Worm (Caenorhabditis elegans) whole organism, L4 larva: ENCODE results near the gene C18A3.10.
A peak's percentile ranks its signal among the peaks of the same experiment; 100 is the strongest.

Experiments used
- R02D3.7 ChIP-seq: fragments of 150-350 bp; sonication (generic microtip); optimal IDR thresholded peaks from 3 replicates; lab custom pipeline; 2014; ENCODE audit warnings: missing biosample characterization, missing genetic modification characterization
- ZK546.5 ChIP-seq, 2 experiments: sonication (generic microtip); optimal IDR thresholded peaks; 2 replicates each; lab custom pipeline; 2017; ENCODE audit warnings: missing biosample characterization in 2 of 2, missing genetic modification characterization in 2 of 2
- attf-4 ChIP-seq: sonication (generic microtip); optimal IDR thresholded peaks from 3 replicates; lab custom pipeline; 2017; ENCODE audit warnings: missing biosample characterization, missing genetic modification characterization
- ceh-28 ChIP-seq: fragments of 150-350 bp; optimal IDR thresholded peaks from 2 replicates; lab custom pipeline; 2014; ENCODE audit warnings: missing biosample characterization, missing genetic modification reagents, missing genetic modification characterization
- ceh-62 ChIP-seq: sonication (generic microtip); optimal IDR thresholded peaks from 2 replicates; lab custom pipeline; 2017; ENCODE audit warnings: missing biosample characterization, missing genetic modification characterization
- hlh-30 ChIP-seq: sonication (generic microtip); optimal IDR thresholded peaks from 2 replicates; lab custom pipeline; 2017; ENCODE audit warnings: antibody characterized with exemption, mild to moderate bottlenecking, missing genetic modification characterization, missing compliant biosample characterization; ENCODE audit not compliant: insufficient read depth
- nhr-42 ChIP-seq: fragments of 200-800 bp; sonication (Bioruptor generic); IDR thresholded peaks from 2 replicates; pipeline ENCODE4 v1.3.6; 2022; ENCODE audit warnings: missing genetic modification characterization, missing compliant biosample characterization
- nhr-76 ChIP-seq: fragments of 150-350 bp; optimal IDR thresholded peaks from 2 replicates; lab custom pipeline; 2014; ENCODE audit warnings: missing biosample characterization, missing genetic modification characterization
- pqm-1 ChIP-seq: sonication (generic microtip); optimal IDR thresholded peaks from 2 replicates; lab custom pipeline; 2017; ENCODE audit warnings: missing biosample characterization, missing genetic modification characterization
- tra-1 ChIP-seq: fragments of 200-800 bp; sonication (Bioruptor generic); IDR thresholded peaks from 2 replicates; pipeline ENCODE4 v1.3.6; 2022; ENCODE audit warnings: missing genetic modification reagents, missing genetic modification characterization, missing compliant biosample characterization
- unc-62 ChIP-seq, 3 experiments: fragments of 150-350 bp in 1 of 3; sonication (generic microtip); optimal IDR thresholded peaks in 2 of 3; peaks in 1 of 3; 1 replicate in 1 of 3; 2 replicates in 2 of 3; lab custom pipeline; 2014 to 2017; ENCODE audit warnings: missing biosample characterization in 3 of 3, missing genetic modification characterization in 3 of 3, missing genetic modification reagents in 3 of 3, missing genotype in 1 of 3
- zag-1 ChIP-seq: fragments of 150-350 bp; optimal IDR thresholded peaks from 2 replicates; lab custom pipeline; 2014; ENCODE audit warnings: missing biosample characterization, missing genetic modification characterization
- ztf-11 ChIP-seq: fragments of 150-350 bp; optimal IDR thresholded peaks from 2 replicates; lab custom pipeline; 2014; ENCODE audit warnings: missing biosample characterization, missing genetic modification characterization

- TF ChIP-seq attf-4 = no peak
- no peak for TF ChIP-seq ztf-11 (tag; lab: Kevin White, UChicago)
- no peak for TF ChIP-seq pqm-1
- TF ChIP-seq nhr-76 (tag; lab: Kevin White, UChicago) = no peak
- TF ChIP-seq ceh-62 (tag; lab: Kevin White, UChicago) = no peak
- no peak for TF ChIP-seq ZK546.5 (tag; optimal IDR thresholded peaks at IDR 0.05; lab: Kevin White, UChicago)
- TF ChIP-seq tra-1 (GFP tag; lab: Robert Waterston, UW) = no peak
- no peak for TF ChIP-seq R02D3.7 (tag; lab: Kevin White, UChicago)
- peak in 1 of 2 experiments; percentile 53 for TF ChIP-seq unc-62 (GFP tag; optimal IDR thresholded peaks at IDR 0.05 in 1 of 2; lab: Kevin White, UChicago)
- TF ChIP-seq unc-62 (tag; optimal IDR thresholded peaks at IDR 0.05; lab: Kevin White, UChicago) = no peak
- TF ChIP-seq ceh-28 = no peak
- TF ChIP-seq hlh-30 (tag; lab: Kevin White, UChicago) = no peak
- no peak for TF ChIP-seq nhr-42 (GFP tag; lab: Robert Waterston, UW)
- TF ChIP-seq zag-1 (tag; lab: Kevin White, UChicago) = no peak
Measured at ce11 chrII:5710835-5711234, 4.8 kb downstream of the C18A3.10 start.
